Fruit fly (Drosophila melanogaster): Measurements from ENCODE around the gene Rcd-1.
A peak's percentile ranks its signal among the peaks of the same experiment; 100 is the strongest.

Rcd-1 gene

dm6 chrX:19597684-19598363 is 40.7 kb upstream of the Rcd-1 start, which contains the start of gene RpS10b (continued):
- peak; percentile 74 for TF ChIP-seq maf-S (GFP tag; optimal IDR thresholded peaks at IDR 0.05)
- peak; percentile 99 for TF ChIP-seq CG34376 (GFP tag; optimal IDR thresholded peaks at IDR 0.05)
- TF ChIP-seq eyg (GFP tag; optimal IDR thresholded peaks at IDR 0.05): peak; percentile 93
- peak; percentile 40 for TF ChIP-seq ERR (GFP tag; optimal IDR thresholded peaks at IDR 0.05)
- peak; percentile 54 for TF ChIP-seq toy (GFP tag; IDR thresholded peaks at IDR 0.05)
- TF ChIP-seq Deaf1 (tag; optimal IDR thresholded peaks at IDR 0.05): peak; percentile 47
- TF ChIP-seq crp (GFP tag; optimal IDR thresholded peaks at IDR 0.05): peak in 1 of 2 experiments; percentile 63
- TF ChIP-seq Atf6 (GFP tag; IDR thresholded peaks at IDR 0.05): peak; percentile 61; the same call in 1 of the 2 replicates
- peak; percentile 95 for TF ChIP-seq CG15011 (GFP tag; optimal IDR thresholded peaks at IDR 0.05)
- no peak for TF ChIP-seq dan (GFP tag; IDR thresholded peaks at IDR 0.05)
- TF ChIP-seq peb (GFP tag; IDR thresholded peaks at IDR 0.05): peak; percentile 22; the same call in 1 of the 2 replicates
- peak; percentile 94 for TF ChIP-seq CG3281 (GFP tag; optimal IDR thresholded peaks at IDR 0.05)
- TF ChIP-seq CG10959 (GFP tag; IDR thresholded peaks at IDR 0.05): peak; percentile 64
- TF ChIP-seq Taf1 (GFP tag; IDR thresholded peaks at IDR 0.05): no peak; the same call in 1 of the 2 replicates
- peak; percentile 73 for TF ChIP-seq CG11695 (GFP tag; IDR thresholded peaks at IDR 0.05)
- peak; percentile 63 for TF ChIP-seq Hr3 (GFP tag; optimal IDR thresholded peaks at IDR 0.05)
- peak; percentile 91 for TF ChIP-seq hbn (GFP tag; IDR thresholded peaks at IDR 0.05; ENCODE audit: partially characterized antibody)
- TF ChIP-seq stwl (tag; optimal IDR thresholded peaks at IDR 0.05): peak; percentile 76
- peak; percentile 96 for TF ChIP-seq sens (GFP tag)
- peak; percentile 62 for TF ChIP-seq CG12155 (GFP tag; optimal IDR thresholded peaks at IDR 0.05)
- peak; percentile 88 for TF ChIP-seq amos (GFP tag; IDR thresholded peaks at IDR 0.05; ENCODE audit: partially characterized antibody)
- peak; percentile 94 for TF ChIP-seq Asciz (GFP tag; optimal IDR thresholded peaks at IDR 0.05)
- peak; percentile 86 for TF ChIP-seq Fer3 (tag; optimal IDR thresholded peaks at IDR 0.05)
- TF ChIP-seq CG1792 (GFP tag; optimal IDR thresholded peaks at IDR 0.05): peak; percentile 89
- TF ChIP-seq CG5245 (GFP tag; optimal IDR thresholded peaks at IDR 0.05): peak; percentile 67
- TF ChIP-seq dmrt99B (tag; optimal IDR thresholded peaks at IDR 0.05): peak; percentile 81
- TF ChIP-seq Ravus (GFP tag; IDR thresholded peaks at IDR 0.05): no peak
- TF ChIP-seq CG8388 (GFP tag; optimal IDR thresholded peaks at IDR 0.05): peak; percentile 74
- peak; percentile 96 for TF ChIP-seq nom (GFP tag; optimal IDR thresholded peaks at IDR 0.05)
- TF ChIP-seq CG9817 (tag; optimal IDR thresholded peaks at IDR 0.05): peak; percentile 77
- TF ChIP-seq hkb (optimal IDR thresholded peaks at IDR 0.05): peak; percentile 49
- TF ChIP-seq hkb (GFP tag; IDR thresholded peaks at IDR 0.05): peak; percentile 78
- TF ChIP-seq Dad (GFP tag; optimal IDR thresholded peaks at IDR 0.05): peak; percentile 89
- peak; percentile 96 for TF ChIP-seq CG10431 (GFP tag; optimal IDR thresholded peaks at IDR 0.05)
- no peak for TF ChIP-seq CG8478 (optimal IDR thresholded peaks at IDR 0.05)
- peak; percentile 86 for TF ChIP-seq PHDP (tag; optimal IDR thresholded peaks at IDR 0.05)
- peak; percentile 55 for TF ChIP-seq Ssrp (tag; optimal IDR thresholded peaks at IDR 0.05)
- peak; percentile 92; the same call in 3 of the 4 replicates for TF ChIP-seq chinmo (GFP tag; IDR thresholded peaks at IDR 0.05; ENCODE audit: partially characterized antibody)
- TF ChIP-seq Bgb (GFP tag; IDR thresholded peaks at IDR 0.05; ENCODE audit: partially characterized antibody): peak; percentile 91
- peak; percentile 18; the same call in 1 of the 2 replicates for TF ChIP-seq CG14667 (GFP tag; IDR thresholded peaks at IDR 0.05)
- peak; percentile 71; the same call in 1 of the 2 replicates for TF ChIP-seq ham (GFP tag; IDR thresholded peaks at IDR 0.05)
- TF ChIP-seq Dref (GFP tag; IDR thresholded peaks at IDR 0.05): peak; percentile 84
- peak; percentile 77; the same call in 1 of the 3 replicates for TF ChIP-seq zen2 (GFP tag; IDR thresholded peaks at IDR 0.05; ENCODE audit: partially characterized antibody)
- peak; percentile 67 for TF ChIP-seq CG12744 (GFP tag; optimal IDR thresholded peaks at IDR 0.05)
- no peak for TF ChIP-seq Poxn (GFP tag; IDR thresholded peaks at IDR 0.05)
- peak; percentile 88 for TF ChIP-seq CG34224 (GFP tag; IDR thresholded peaks at IDR 0.05; ENCODE audit: partially characterized antibody)
- peak; percentile 85 for TF ChIP-seq so (GFP tag; IDR thresholded peaks at IDR 0.05)
- peak; percentile 96 for TF ChIP-seq vnd (GFP tag; IDR thresholded peaks at IDR 0.05; ENCODE audit: partially characterized antibody)
- TF ChIP-seq CG2678 (tag; optimal IDR thresholded peaks at IDR 0.05): peak; percentile 80

Measured in whole organism, embryonic.